Worm (Caenorhabditis elegans): ENCODE results near the gene Y53G8AL.1.

Gene Y53G8AL.1

DNA sequence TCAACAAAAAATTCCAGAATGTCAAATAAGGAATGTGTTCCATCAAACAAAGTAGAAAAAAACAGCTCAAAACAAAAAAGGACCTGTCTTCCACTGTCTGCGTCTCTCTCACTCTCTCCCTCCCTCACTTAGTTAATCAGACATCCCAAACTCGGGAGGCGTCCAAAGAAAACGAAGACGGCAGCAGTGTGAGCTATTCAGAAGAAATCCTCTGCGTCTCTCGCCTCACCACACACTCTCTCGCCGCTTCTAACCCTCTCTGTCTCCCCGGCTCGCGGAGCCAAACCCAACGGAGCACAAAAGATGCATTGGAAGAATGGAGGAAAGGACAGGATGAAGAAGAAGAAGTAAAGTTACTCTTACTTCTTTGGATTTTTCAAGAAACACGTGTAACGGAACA is 12.6 kb upstream of the Y53G8AL.1 start:
- no peak for TF ChIP-seq hif-1 (tag; optimal IDR thresholded peaks at IDR 0.05)
- no peak for TF ChIP-seq tag-97 (GFP tag; IDR thresholded peaks at IDR 0.05)
- peak in 1 of 2 experiments; percentile 64 for TF ChIP-seq unc-62 (GFP tag; optimal IDR thresholded peaks at IDR 0.05 in 1 of 2)
- no peak for TF ChIP-seq unc-62 (tag; optimal IDR thresholded peaks at IDR 0.05)
- peak; percentile 17 for TF ChIP-seq hlh-30 (tag; optimal IDR thresholded peaks at IDR 0.05; ENCODE audit: insufficient read depth)
- no peak for TF ChIP-seq Y5F2A.4 (GFP tag; optimal IDR thresholded peaks at IDR 0.05)
- no peak for TF ChIP-seq gei-8 (GFP tag; optimal IDR thresholded peaks at IDR 0.05)
- peak; percentile 23 to 24 for TF ChIP-seq lsy-2 (tag; optimal IDR thresholded peaks at IDR 0.05)
- peak; percentile 56 for TF ChIP-seq fkh-10 (GFP tag; optimal IDR thresholded peaks at IDR 0.05)
- peak; percentile 58 for TF ChIP-seq rbr-2 (tag; optimal IDR thresholded peaks at IDR 0.05)
- peak; percentile 54; the same call in 1 of the 2 replicates for TF ChIP-seq set-16 (GFP tag; IDR thresholded peaks at IDR 0.05)
- 0 out of 2 replicates have a peak, but pooled peaks have one; percentile 17 for TF ChIP-seq arid-1 (GFP tag; conservative IDR thresholded peaks at IDR 0.05)
- TF ChIP-seq lir-3 (tag; optimal IDR thresholded peaks at IDR 0.05), result no peak
- peak; percentile 72 for TF ChIP-seq hmg-1.1 (GFP tag; IDR thresholded peaks at IDR 0.05)
- peak; percentile 13 for TF ChIP-seq dpl-1 (GFP tag; optimal IDR thresholded peaks at IDR 0.05)

DNA sequence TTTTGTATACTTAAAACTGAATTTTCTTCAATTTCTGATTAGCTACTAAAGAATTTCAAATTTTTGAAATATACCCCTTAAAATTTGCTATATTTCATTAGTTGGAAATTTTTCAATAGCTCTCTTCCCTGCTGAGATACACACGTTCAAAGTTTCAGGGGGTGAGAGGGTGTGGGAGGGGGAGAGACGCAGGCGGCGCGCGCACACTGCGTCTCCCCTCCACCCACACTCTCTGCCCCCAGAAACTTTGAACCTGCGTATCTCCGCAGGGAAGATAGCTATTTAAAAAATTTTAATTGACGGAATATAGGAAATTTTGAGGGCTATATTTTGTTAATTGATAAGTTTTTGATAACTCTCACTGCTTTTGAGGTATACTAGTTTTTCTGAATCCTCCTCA is 10.2 kb upstream of the Y53G8AL.1 start:
- TF ChIP-seq set-16 (GFP tag; IDR thresholded peaks at IDR 0.05) (peak; percentile 53), lin-38 (GFP tag; IDR thresholded peaks at IDR 0.05) (no peak)

DNA sequence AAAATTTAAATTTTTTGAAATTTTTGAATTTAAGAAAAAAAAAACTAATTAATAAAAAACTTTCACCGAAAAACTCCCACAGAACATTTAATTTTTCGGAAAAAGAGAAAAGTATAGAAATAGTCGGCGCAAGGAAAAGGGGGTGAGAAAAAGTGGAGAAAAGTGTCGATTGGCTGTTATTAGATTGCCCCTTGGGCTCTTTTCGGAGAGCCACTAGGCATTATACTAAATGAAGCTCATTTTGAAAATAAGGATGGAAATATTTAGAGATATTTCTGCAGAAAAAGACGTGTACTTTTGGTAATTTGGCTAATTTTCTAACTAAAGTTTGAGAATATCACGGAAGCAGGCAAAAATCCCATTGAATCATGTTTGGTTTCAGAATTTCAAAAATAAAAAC is 8.8 kb upstream of the Y53G8AL.1 start:
- no peak for TF ChIP-seq mep-1 (tag; optimal IDR thresholded peaks at IDR 0.05)
- no peak for TF ChIP-seq Y105C5A.15 (GFP tag; IDR thresholded peaks at IDR 0.05)
- TF ChIP-seq arid-1 (GFP tag; conservative IDR thresholded peaks at IDR 0.05), result no peak
- no peak for TF ChIP-seq daf-19 (GFP tag; conservative IDR thresholded peaks at IDR 0.05)
- no peak for TF ChIP-seq dmd-8 (GFP tag; IDR thresholded peaks at IDR 0.05)
- TF ChIP-seq nhr-25 (tag; optimal IDR thresholded peaks at IDR 0.05; ENCODE audit: borderline replicate concordance, insufficient read depth), result no peak
- TF ChIP-seq pha-4 (GFP tag; IDR thresholded peaks at IDR 0.05), result no peak
- TF ChIP-seq pha-4 (tag; optimal IDR thresholded peaks at IDR 0.05), result no peak
- no peak for TF ChIP-seq mdl-1 (tag; optimal IDR thresholded peaks at IDR 0.05)
- no peak for TF ChIP-seq nhr-76 (tag; optimal IDR thresholded peaks at IDR 0.05)
- TF ChIP-seq T20F7.1 (GFP tag; optimal IDR thresholded peaks at IDR 0.05), result no peak
- no peak for TF ChIP-seq egl-43 (GFP tag; IDR thresholded peaks at IDR 0.05)
- no peak for TF ChIP-seq mdt-29 (GFP tag; IDR thresholded peaks at IDR 0.05)
- no peak for TF ChIP-seq dpl-1 (GFP tag; optimal IDR thresholded peaks at IDR 0.05)
- no peak for TF ChIP-seq nhr-237 (tag; optimal IDR thresholded peaks at IDR 0.05)
- TF ChIP-seq aly-2 (tag; optimal IDR thresholded peaks at IDR 0.05), result no peak
- TF ChIP-seq skn-1 (tag; optimal IDR thresholded peaks at IDR 0.05), result no peak
- no peak for TF ChIP-seq mxl-2 (GFP tag; conservative IDR thresholded peaks at IDR 0.05)
- no peak for TF ChIP-seq zip-2 (tag; optimal IDR thresholded peaks at IDR 0.05)
- no peak for TF ChIP-seq dmd-6 (GFP tag; IDR thresholded peaks at IDR 0.05)
- no peak for TF ChIP-seq ama-1 (optimal IDR thresholded peaks at IDR 0.05)

DNA sequence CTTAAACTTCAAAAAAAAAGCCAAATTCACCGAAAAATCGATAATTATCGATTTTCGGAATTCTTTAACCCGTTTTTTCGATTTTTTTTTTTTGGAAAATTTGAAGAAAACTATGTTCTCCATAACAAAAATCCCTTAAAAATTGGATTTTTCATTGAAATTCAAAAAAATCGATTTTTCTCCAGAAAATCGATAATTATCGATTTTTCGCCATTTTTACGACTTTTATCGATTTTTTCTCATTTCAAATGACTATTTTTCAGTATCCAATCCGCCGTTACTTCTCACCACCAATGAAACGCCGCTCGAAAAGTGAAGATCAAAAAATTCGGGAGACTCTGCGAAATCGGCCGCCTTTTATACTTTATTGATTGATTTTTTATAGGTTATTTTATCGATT is 8.0 kb downstream of the Y53G8AL.1 start:
- TF ChIP-seq saeg-2 (GFP tag; IDR thresholded peaks at IDR 0.05) (no peak), unc-62 (GFP tag; optimal IDR thresholded peaks at IDR 0.05 in 1 of 2) (peak in 1 of 2 experiments; percentile 10), unc-62 (tag; optimal IDR thresholded peaks at IDR 0.05) (no peak), unc-130 (GFP tag; optimal IDR thresholded peaks at IDR 0.05) (no peak), hlh-30 (tag; optimal IDR thresholded peaks at IDR 0.05; ENCODE audit: insufficient read depth) (no peak), Y75B8A.6 (GFP tag; IDR thresholded peaks at IDR 0.05) (no peak), Y48G9A.11 (GFP tag; IDR thresholded peaks at IDR 0.05) (no peak), nhr-48 (tag; optimal IDR thresholded peaks at IDR 0.05) (no peak), ceh-28 (tag; optimal IDR thresholded peaks at IDR 0.05) (peak; percentile 88), ama-1 (optimal IDR thresholded peaks at IDR 0.05) (no peak), F49E8.2 (tag; optimal IDR thresholded peaks at IDR 0.05; ENCODE audit: borderline replicate concordance) (no peak), aha-1 (tag) (peak; percentile 15)

Measured in whole organism, L4 larva.